Worm (Caenorhabditis elegans) whole organism, L4 larva: ENCODE results near the gene F09E5.7.

Experiments
- F26F4.8 ChIP-seq: fragments of 200-800 bp; sonication (Bioruptor generic); conservative IDR thresholded peaks from 2 replicates; pipeline ENCODE4 v1.3.6; 2022; ENCODE audit warnings: missing genetic modification characterization, missing compliant biosample characterization
- F37D6.2 ChIP-seq: sonication (generic microtip); optimal IDR thresholded peaks from 2 replicates; lab custom pipeline; 2016; ENCODE audit warnings: mild to moderate bottlenecking, missing genetic modification characterization, missing compliant biosample characterization
- T26A8.4 ChIP-seq: fragments of 200-800 bp; sonication (Bioruptor generic); IDR thresholded peaks from 2 replicates; pipeline ENCODE4 v1.3.6; 2022; ENCODE audit warnings: missing genetic modification characterization, missing compliant biosample characterization
- Y105C5A.15 ChIP-seq: fragments of 200-800 bp; sonication (Bioruptor generic); IDR thresholded peaks from 2 replicates; pipeline ENCODE4 v1.3.6; 2022; ENCODE audit warnings: missing genetic modification characterization, missing compliant biosample characterization
- Y48G9A.11 ChIP-seq: fragments of 200-800 bp; sonication (Bioruptor generic); IDR thresholded peaks from 2 replicates; pipeline ENCODE4 v1.3.6; 2022; ENCODE audit warnings: missing genetic modification reagents, missing genetic modification characterization, missing compliant biosample characterization
- aha-1 ChIP-seq: fragments of 150-350 bp; peaks from one replicate; lab custom pipeline; 2014; ENCODE audit warnings: missing biosample characterization, missing genetic modification characterization
- aly-2 ChIP-seq: sonication (generic microtip); optimal IDR thresholded peaks from 2 replicates; lab custom pipeline; 2018; ENCODE audit warnings: missing biosample characterization, missing genetic modification characterization
- ama-1 ChIP-seq: fragments of 150-350 bp; optimal IDR thresholded peaks from 2 replicates; lab custom pipeline; 2014; ENCODE audit warnings: inconsistent platforms, mixed read lengths
- arid-1 ChIP-seq: fragments of 200-800 bp; sonication (Bioruptor generic); conservative IDR thresholded peaks from 2 replicates; pipeline ENCODE4 v1.3.6; 2022; ENCODE audit warnings: missing genetic modification reagents, missing genetic modification characterization, missing compliant biosample characterization
- attf-4 ChIP-seq: sonication (generic microtip); optimal IDR thresholded peaks from 3 replicates; lab custom pipeline; 2017; ENCODE audit warnings: missing biosample characterization, missing genetic modification characterization
- ceh-82 ChIP-seq: sonication (generic microtip); optimal IDR thresholded peaks from 2 replicates; lab custom pipeline; 2017; ENCODE audit warnings: missing biosample characterization, missing genetic modification characterization
- ces-1 ChIP-seq: fragments of 150-350 bp; sonication (generic microtip); optimal IDR thresholded peaks from 4 replicates; lab custom pipeline; 2014; ENCODE audit warnings: missing biosample characterization, missing genetic modification reagents, missing genetic modification characterization
- cey-2 ChIP-seq: sonication (generic microtip); optimal IDR thresholded peaks from 3 replicates; lab custom pipeline; 2017; ENCODE audit warnings: missing genetic modification characterization, mild to moderate bottlenecking, missing compliant biosample characterization, antibody characterized with exemption, borderline replicate concordance; ENCODE audit not compliant: insufficient read depth
- daf-16 ChIP-seq, 3 experiments: sonication (generic microtip); optimal IDR thresholded peaks; 2 replicates each; lab custom pipeline; 2016 to 2017; ENCODE audit warnings: missing genetic modification characterization in 3 of 3, missing genetic modification reagents in 3 of 3, mild to moderate bottlenecking in 2 of 3, missing compliant biosample characterization in 2 of 3, missing biosample characterization in 1 of 3, moderate library complexity in 1 of 3
- dmd-8 ChIP-seq: fragments of 200-800 bp; sonication (Bioruptor generic); IDR thresholded peaks from 2 replicates; pipeline ENCODE4 v1.3.6; 2022; ENCODE audit warnings: missing genetic modification characterization, missing compliant biosample characterization
- dmd-9 ChIP-seq: fragments of 200-800 bp; sonication (Bioruptor generic); IDR thresholded peaks from 2 replicates; pipeline ENCODE4 v1.3.6; 2022; ENCODE audit warnings: missing genetic modification reagents, missing genetic modification characterization, missing compliant biosample characterization
- dpl-1 ChIP-seq: fragments of 150-350 bp; optimal IDR thresholded peaks from 2 replicates; lab custom pipeline; 2014; ENCODE audit warnings: missing biosample characterization, missing genetic modification reagents, missing genetic modification characterization
- dve-1 ChIP-seq: sonication (generic microtip); optimal IDR thresholded peaks from 2 replicates; lab custom pipeline; 2017; ENCODE audit warnings: antibody characterized with exemption, mild to moderate bottlenecking, missing genetic modification characterization, missing compliant biosample characterization; ENCODE audit not compliant: insufficient read depth
- fos-1 ChIP-seq: fragments of 150-350 bp; optimal IDR thresholded peaks from 2 replicates; lab custom pipeline; 2014; ENCODE audit warnings: missing biosample characterization, missing genetic modification characterization
- gei-8 ChIP-seq: fragments of 200-800 bp; sonication (Bioruptor generic); optimal IDR thresholded peaks from 2 replicates; lab custom pipeline; 2018; ENCODE audit warnings: mild to moderate bottlenecking, missing genetic modification characterization, missing compliant biosample characterization
- hif-1 ChIP-seq, 2 experiments: sonication (generic microtip); optimal IDR thresholded peaks; 2 replicates each; lab custom pipeline; 2016 to 2017; ENCODE audit warnings: missing compliant biosample characterization in 2 of 2, missing genetic modification characterization in 2 of 2, missing genetic modification reagents in 2 of 2, missing genotype in 2 of 2, mild to moderate bottlenecking in 1 of 2
- hlh-30 ChIP-seq: sonication (generic microtip); optimal IDR thresholded peaks from 2 replicates; lab custom pipeline; 2017; ENCODE audit warnings: antibody characterized with exemption, mild to moderate bottlenecking, missing genetic modification characterization, missing compliant biosample characterization; ENCODE audit not compliant: insufficient read depth
- lin-29 ChIP-seq: fragments of 200-800 bp; sonication (Bioruptor generic); IDR thresholded peaks from 2 replicates; pipeline ENCODE4 v1.3.6; 2022; ENCODE audit warnings: missing genetic modification reagents, missing genetic modification characterization, missing compliant biosample characterization
- lin-38 ChIP-seq: fragments of 200-800 bp; sonication (Bioruptor generic); IDR thresholded peaks from 2 replicates; pipeline ENCODE4 v1.3.6; 2022; ENCODE audit warnings: missing genetic modification reagents, missing genetic modification characterization, missing compliant biosample characterization
- lsy-2 ChIP-seq, 2 experiments: fragments of 150-350 bp in 1 of 2; sonication (generic microtip) in 1 of 2; optimal IDR thresholded peaks; 2 replicates each; lab custom pipeline; 2014 to 2017; ENCODE audit warnings: missing biosample characterization in 2 of 2, missing genetic modification characterization in 2 of 2
- mdl-1 ChIP-seq, 2 experiments: fragments of 150-350 bp in 1 of 2; sonication (generic microtip) in 1 of 2; optimal IDR thresholded peaks; 2 replicates each; lab custom pipeline; 2014 to 2017; ENCODE audit warnings: missing biosample characterization in 2 of 2, missing genetic modification characterization in 2 of 2
- mdt-29 ChIP-seq: fragments of 200-800 bp; sonication (Bioruptor generic); IDR thresholded peaks from 2 replicates; pipeline ENCODE4 v1.3.6; 2022; ENCODE audit warnings: missing genetic modification reagents, missing genetic modification characterization, missing compliant biosample characterization
- mep-1 ChIP-seq: fragments of 150-350 bp; sonication (generic microtip); optimal IDR thresholded peaks from 3 replicates; lab custom pipeline; 2014; ENCODE audit warnings: missing biosample characterization, missing genetic modification characterization
- mes-2 ChIP-seq: sonication (generic microtip); optimal IDR thresholded peaks from 2 replicates; lab custom pipeline; 2016; ENCODE audit warnings: missing genotype, mild to moderate bottlenecking, missing genetic modification characterization, missing compliant biosample characterization; ENCODE audit not compliant: poor library complexity, severe bottlenecking
- mxl-3 ChIP-seq: fragments of 200-800 bp; sonication (Bioruptor generic); optimal IDR thresholded peaks from 2 replicates; lab custom pipeline; 2018; ENCODE audit warnings: mild to moderate bottlenecking, missing genetic modification characterization, missing compliant biosample characterization
- nhr-25 ChIP-seq: sonication (generic microtip); optimal IDR thresholded peaks from 2 replicates; lab custom pipeline; 2017; ENCODE audit warnings: missing genetic modification characterization, mild to moderate bottlenecking, missing compliant biosample characterization, antibody characterized with exemption, moderate library complexity, borderline replicate concordance; ENCODE audit not compliant: insufficient read depth
- nhr-28 ChIP-seq: fragments of 150-350 bp; optimal IDR thresholded peaks from 2 replicates; lab custom pipeline; 2014; ENCODE audit warnings: missing biosample characterization, missing genetic modification characterization
- nhr-6 ChIP-seq: fragments of 150-350 bp; optimal IDR thresholded peaks from 2 replicates; lab custom pipeline; 2014; ENCODE audit warnings: missing biosample characterization, missing genetic modification characterization
- nhr-76 ChIP-seq: fragments of 150-350 bp; optimal IDR thresholded peaks from 2 replicates; lab custom pipeline; 2014; ENCODE audit warnings: missing biosample characterization, missing genetic modification characterization
- pqm-1 ChIP-seq: sonication (generic microtip); optimal IDR thresholded peaks from 2 replicates; lab custom pipeline; 2017; ENCODE audit warnings: missing biosample characterization, missing genetic modification characterization
- rbr-2 ChIP-seq: sonication (generic microtip); optimal IDR thresholded peaks from 2 replicates; lab custom pipeline; 2016; ENCODE audit warnings: missing genotype, missing genetic modification characterization, missing compliant biosample characterization
- sdz-12 ChIP-seq: fragments of 200-800 bp; sonication (Bioruptor generic); optimal IDR thresholded peaks from 2 replicates; lab custom pipeline; 2018; ENCODE audit warnings: mild to moderate bottlenecking, missing genetic modification characterization, missing compliant biosample characterization
- set-16 ChIP-seq: fragments of 200-800 bp; sonication (Bioruptor generic); IDR thresholded peaks from 2 replicates; pipeline ENCODE4 v1.3.6; 2022; ENCODE audit warnings: missing genetic modification reagents, missing genetic modification characterization, missing compliant biosample characterization
- snpc-1.2 ChIP-seq: fragments of 200-800 bp; sonication (Bioruptor generic); IDR thresholded peaks from 2 replicates; pipeline ENCODE4 v1.3.6; 2022; ENCODE audit warnings: missing genetic modification reagents, missing genetic modification characterization, missing compliant biosample characterization
- snpc-4 ChIP-seq: fragments of 150-350 bp; optimal IDR thresholded peaks from 2 replicates; lab custom pipeline; 2014; ENCODE audit warnings: missing biosample characterization, missing genetic modification characterization
- spr-1 ChIP-seq: sonication (generic microtip); optimal IDR thresholded peaks from 2 replicates; lab custom pipeline; 2016; ENCODE audit warnings: mild to moderate bottlenecking, missing genetic modification characterization, missing compliant biosample characterization
- tra-1 ChIP-seq: fragments of 200-800 bp; sonication (Bioruptor generic); IDR thresholded peaks from 2 replicates; pipeline ENCODE4 v1.3.6; 2022; ENCODE audit warnings: missing genetic modification reagents, missing genetic modification characterization, missing compliant biosample characterization
- unc-39 ChIP-seq: sonication (generic microtip); optimal IDR thresholded peaks from 2 replicates; lab custom pipeline; 2017; ENCODE audit warnings: missing biosample characterization, missing genetic modification characterization

Gene F09E5.7

ce11 chrII:5326024-5326627, 25.8 kb upstream of the F09E5.7 start (continued):
- TF ChIP-seq snpc-1.2, result no peak
- peak in 1 of 2 experiments; percentile 48 for TF ChIP-seq hif-1 (tag; optimal IDR thresholded peaks at IDR 0.05; lab: Kevin White, UChicago)
- TF ChIP-seq dmd-9 (GFP tag; lab: Robert Waterston, UW), result no peak
- peak; percentile 58 for TF ChIP-seq aha-1 (tag; lab: Kevin White, UChicago)
- peak in 1 of 2 experiments; percentile 69 for TF ChIP-seq mdl-1 (tag; optimal IDR thresholded peaks at IDR 0.05; lab: Kevin White, UChicago)
- peak; percentile 3 for TF ChIP-seq gei-8 (GFP tag; lab: Kevin White, UChicago)
- no peak for TF ChIP-seq cey-2 (tag; lab: Kevin White, UChicago)
- TF ChIP-seq lin-38 (GFP tag; lab: Robert Waterston, UW), result 0 out of 2 replicates have a peak, but pooled peaks have one; percentile 20
- no peak for TF ChIP-seq T26A8.4
- no peak for TF ChIP-seq spr-1 (tag; lab: Kevin White, UChicago)
- peak; percentile 70 for TF ChIP-seq hlh-30
- TF ChIP-seq rbr-2 (tag; lab: Kevin White, UChicago), result peak; percentile 70
- no peak for TF ChIP-seq attf-4
- peak; percentile 66 for TF ChIP-seq mep-1 (tag; lab: Kevin White, UChicago)
- TF ChIP-seq mxl-3 (GFP tag; lab: Kevin White, UChicago), result peak; percentile 25
- peak; percentile 86 for TF ChIP-seq nhr-28 (tag; lab: Kevin White, UChicago)
- TF ChIP-seq arid-1 (GFP tag; lab: Robert Waterston, UW), result 0 out of 2 replicates have a peak, but pooled peaks have one; percentile 20
- no peak for TF ChIP-seq sdz-12 (GFP tag; lab: Kevin White, UChicago)

ce11 chrII:5326891-5327290, 25.0 kb upstream of the F09E5.7 start:
- TF ChIP-seq set-16 (GFP tag; lab: Robert Waterston, UW) (no peak), Y105C5A.15 (GFP tag; lab: Robert Waterston, UW) (no peak), daf-16 (GFP tag; optimal IDR thresholded peaks at IDR 0.05; lab: Kevin White, UChicago) (peak in 1 of 2 experiments; percentile 62), daf-16 (tag; optimal IDR thresholded peaks at IDR 0.05; lab: Kevin White, UChicago) (no peak)

ce11 chrII:5328912-5329311, 23.0 kb upstream of the F09E5.7 start:
- TF ChIP-seq lsy-2 (tag; optimal IDR thresholded peaks at IDR 0.05; lab: Kevin White, UChicago) (peak in 1 of 2 experiments; percentile 24), aha-1 (tag; lab: Kevin White, UChicago) (peak; percentile 76), dpl-1 (GFP tag; lab: Kevin White, UChicago) (no peak)

ce11 chrII:5330206-5330686, 21.7 kb upstream of the F09E5.7 start:
- TF ChIP-seq dpl-1 (GFP tag; lab: Kevin White, UChicago) (peak; percentile 26), dmd-9 (GFP tag; lab: Robert Waterston, UW) (no peak), nhr-6 (no peak), pqm-1 (tag; lab: Kevin White, UChicago) (peak; percentile 30), ceh-82 (no peak), tra-1 (GFP tag; lab: Robert Waterston, UW) (peak; percentile 89), dmd-8 (GFP tag; lab: Robert Waterston, UW) (no peak), unc-39 (tag; lab: Kevin White, UChicago) (no peak), ama-1 (no peak), mdt-29 (peak; percentile 59; the same call in 1 of the 2 replicates), nhr-76 (tag; lab: Kevin White, UChicago) (peak; percentile 41), lin-29 (no peak), mes-2 (tag; lab: Kevin White, UChicago) (peak; percentile 67), snpc-4 (tag; lab: Kevin White, UChicago) (no peak), hlh-30 (peak; percentile 94), aly-2 (no peak), F26F4.8 (no peak), nhr-25 (peak; percentile 95), dve-1 (peak; percentile 90), lsy-2 (tag; optimal IDR thresholded peaks at IDR 0.05; lab: Kevin White, UChicago) (peak; percentile 67 to 86), Y48G9A.11 (GFP tag; lab: Robert Waterston, UW) (no peak), mep-1 (tag; lab: Kevin White, UChicago) (peak; percentile 68), fos-1 (peak; percentile 60), F37D6.2 (tag; lab: Kevin White, UChicago) (no peak), ces-1 (GFP tag; lab: Kevin White, UChicago) (no peak)
